Worm (Caenorhabditis elegans) whole organism, midembryonic: ENCODE measurements around the gene ccch-5.

Source experiments
- T22C8.4 ChIP-seq: fragments of 200-800 bp; sonication (Bioruptor generic); IDR thresholded peaks from 2 replicates; pipeline ENCODE4 v1.3.6; 2022; ENCODE audit warnings: missing genetic modification characterization, missing compliant biosample characterization
- cog-1 ChIP-seq: sonication (generic microtip); optimal IDR thresholded peaks from 2 replicates; lab custom pipeline; 2016; ENCODE audit warnings: missing genetic modification characterization, missing compliant biosample characterization
- flt-1 ChIP-seq: fragments of 200-800 bp; sonication (Bioruptor generic); IDR thresholded peaks from 2 replicates; pipeline ENCODE4 v1.3.6; 2022; ENCODE audit warnings: missing genetic modification characterization, missing compliant biosample characterization
- klf-2 ChIP-seq: fragments of 200-800 bp; sonication (Bioruptor generic); conservative IDR thresholded peaks from 2 replicates; pipeline ENCODE4 v1.3.6; 2022; ENCODE audit warnings: missing genetic modification reagents, missing genetic modification characterization, missing compliant biosample characterization
- med-1 ChIP-seq: sonication (generic microtip); optimal IDR thresholded peaks from 2 replicates; lab custom pipeline; 2017; ENCODE audit warnings: missing genetic modification characterization, mild to moderate bottlenecking, missing compliant biosample characterization, antibody characterized with exemption, missing genetic modification reagents; ENCODE audit not compliant: insufficient read depth
- ref-1 ChIP-seq: fragments of 200-800 bp; sonication (Bioruptor generic); conservative IDR thresholded peaks from 2 replicates; pipeline ENCODE4 v1.3.6; 2022; ENCODE audit warnings: missing genetic modification reagents, missing genetic modification characterization, missing compliant biosample characterization
- tab-1 ChIP-seq: fragments of 200-800 bp; sonication (Bioruptor generic); IDR thresholded peaks from 2 replicates; pipeline ENCODE4 v1.3.6; 2022; ENCODE audit warnings: missing genetic modification characterization, missing compliant biosample characterization
- ztf-23 ChIP-seq: fragments of 200-800 bp; sonication (Bioruptor generic); IDR thresholded peaks from 2 replicates; pipeline ENCODE4 v1.3.6; 2022; ENCODE audit warnings: missing genetic modification reagents, missing genetic modification characterization, missing compliant biosample characterization
- ztf-29 ChIP-seq: fragments of 200-800 bp; sonication (Bioruptor generic); IDR thresholded peaks from 2 replicates; pipeline ENCODE4 v1.3.6; 2022; ENCODE audit warnings: missing genetic modification reagents, missing genetic modification characterization, missing compliant biosample characterization

- TF ChIP-seq klf-2 (GFP tag; lab: Robert Waterston, UW) (no peak), ztf-29 (no peak), ztf-23 (GFP tag; lab: Robert Waterston, UW) (no peak), ref-1 (no peak), cog-1 (tag; lab: Kevin White, UChicago) (no peak), flt-1 (no peak), T22C8.4 (GFP tag; lab: Robert Waterston, UW) (no peak), tab-1 (no peak), med-1 (GFP tag; lab: Kevin White, UChicago) (no peak)
These were observed at the start of gene ccch-5 for ce11 chrIV:14919310-14919709.
